Fruit fly (Drosophila melanogaster) whole organism, embryonic: ENCODE data around the gene Dhc62B.
A peak's percentile ranks its signal among the peaks of the same experiment; 100 is the strongest.

Experiments
- B-H1 ChIP-seq: fragments of 200-800 bp; sonication (Bioruptor generic); IDR thresholded peaks from 3 replicates; pipeline ENCODE4 v1.3.6; 2022; ENCODE audit warnings: missing biosample characterization, missing genetic modification characterization
- CG10274 ChIP-seq: fragments of 200-800 bp; sonication (Bioruptor generic); optimal IDR thresholded peaks from 3 replicates; lab custom pipeline; 2017; ENCODE audit warnings: missing biosample characterization, mild to moderate bottlenecking, missing genetic modification characterization
- CG12071 ChIP-seq: fragments of 200-800 bp; sonication (Bioruptor generic); optimal IDR thresholded peaks from 3 replicates; lab custom pipeline; 2018; ENCODE audit warnings: missing biosample characterization, mild to moderate bottlenecking, missing genetic modification characterization
- CG1233 ChIP-seq: fragments of 200-800 bp; sonication (Bioruptor generic); optimal IDR thresholded peaks from 4 replicates; lab custom pipeline; 2018; ENCODE audit warnings: missing biosample characterization, mild to moderate bottlenecking, missing genetic modification characterization
- CG12769 ChIP-seq: fragments of 200-800 bp; sonication (Bioruptor generic); optimal IDR thresholded peaks from 2 replicates; lab custom pipeline; 2019; ENCODE audit warnings: missing biosample characterization, mild to moderate bottlenecking, missing genetic modification characterization, moderate library complexity
- CG12942 ChIP-seq: fragments of 200-800 bp; sonication (Bioruptor generic); optimal IDR thresholded peaks from 3 replicates; lab custom pipeline; 2016; ENCODE audit warnings: missing biosample characterization, missing genetic modification characterization
- CG13296 ChIP-seq: fragments of 200-800 bp; sonication (Bioruptor generic); optimal IDR thresholded peaks from 3 replicates; lab custom pipeline; 2018; ENCODE audit warnings: missing biosample characterization, mild to moderate bottlenecking, missing genetic modification characterization
- CG14014 ChIP-seq: fragments of 200-800 bp; sonication (Bioruptor generic); IDR thresholded peaks from 2 replicates; pipeline ENCODE4 v1.3.6; 2022; ENCODE audit warnings: missing biosample characterization, missing genetic modification characterization
- CG17359 ChIP-seq: fragments of 200-800 bp; sonication (Bioruptor generic); optimal IDR thresholded peaks from 3 replicates; lab custom pipeline; 2018; ENCODE audit warnings: missing biosample characterization, mild to moderate bottlenecking, missing genetic modification characterization, moderate library complexity
- CG17612 ChIP-seq: fragments of 200-800 bp; sonication (Bioruptor generic); IDR thresholded peaks from 2 replicates; pipeline ENCODE4 v1.3.6; 2022; ENCODE audit warnings: missing biosample characterization, missing genetic modification characterization
- CG18011 ChIP-seq: fragments of 200-800 bp; sonication (Bioruptor generic); optimal IDR thresholded peaks from 2 replicates; lab custom pipeline; 2017; ENCODE audit warnings: missing biosample characterization, missing genetic modification characterization, mild to moderate bottlenecking, moderate library complexity, missing genotype
- CG2875 ChIP-seq: fragments of 200-800 bp; sonication (Bioruptor generic); optimal IDR thresholded peaks from 2 replicates; lab custom pipeline; 2017; ENCODE audit warnings: missing biosample characterization, mild to moderate bottlenecking, missing genetic modification characterization, missing genetic modification reagents
- CG31388 ChIP-seq: fragments of 200-800 bp; sonication (Bioruptor generic); optimal IDR thresholded peaks from 2 replicates; lab custom pipeline; 2016; ENCODE audit warnings: missing biosample characterization, missing genetic modification characterization
- CG31441 ChIP-seq: fragments of 200-800 bp; sonication (Bioruptor generic); IDR thresholded peaks from 2 replicates; pipeline ENCODE4 v1.3.6; 2022; ENCODE audit warnings: missing biosample characterization, missing genetic modification characterization
- CG5245 ChIP-seq: fragments of 200-800 bp; sonication (Bioruptor generic); optimal IDR thresholded peaks from 3 replicates; lab custom pipeline; 2016; ENCODE audit warnings: missing biosample characterization, missing genetic modification characterization
- CG6175 ChIP-seq: fragments of 200-800 bp; sonication (Bioruptor generic); IDR thresholded peaks from 3 replicates; pipeline ENCODE4 v1.3.6; 2022; ENCODE audit warnings: missing biosample characterization, missing genetic modification characterization
- CG6689 ChIP-seq: fragments of 200-800 bp; sonication (Bioruptor generic); IDR thresholded peaks from 2 replicates; pipeline ENCODE4 v1.3.6; 2022; ENCODE audit warnings: missing biosample characterization, missing genetic modification characterization
- CG6854 ChIP-seq: fragments of 200-800 bp; sonication (Bioruptor generic); optimal IDR thresholded peaks from 3 replicates; lab custom pipeline; 2017; ENCODE audit warnings: missing biosample characterization, mild to moderate bottlenecking, missing genetic modification characterization
- CG8290 ChIP-seq, 3 experiments: fragments of 200-800 bp; sonication (Bioruptor generic); optimal IDR thresholded peaks; 2 replicates each; lab custom pipeline; 2016 to 2019; ENCODE audit warnings: missing biosample characterization in 3 of 3, missing genetic modification characterization in 3 of 3, mild to moderate bottlenecking in 2 of 3, moderate library complexity in 1 of 3
- CG8359 ChIP-seq: fragments of 200-800 bp; sonication (Bioruptor generic); optimal IDR thresholded peaks from 2 replicates; lab custom pipeline; 2017; ENCODE audit warnings: missing biosample characterization, mild to moderate bottlenecking, missing genetic modification characterization, borderline replicate concordance
- Eip74EF ChIP-seq, 2 experiments: fragments of 200-800 bp in 1 of 2; fragments of >200 bp in 1 of 2; sonication (Bioruptor generic) in 1 of 2; optimal IDR thresholded peaks; 2 replicates each; lab custom pipeline; 2017 to 2019; ENCODE audit warnings: missing biosample characterization in 2 of 2, missing genetic modification characterization in 2 of 2, mild to moderate bottlenecking in 1 of 2, moderate library complexity in 1 of 2
- HmgD ChIP-seq: fragments of 200-800 bp; sonication (Bioruptor generic); optimal IDR thresholded peaks from 3 replicates; lab custom pipeline; 2016; ENCODE audit warnings: missing biosample characterization, missing genetic modification characterization
- Hr3 ChIP-seq: fragments of 200-800 bp; sonication (Bioruptor generic); optimal IDR thresholded peaks from 3 replicates; lab custom pipeline; 2016; ENCODE audit warnings: missing biosample characterization, missing genetic modification characterization
- Mes4 ChIP-seq: fragments of 200-800 bp; sonication (Bioruptor generic); optimal IDR thresholded peaks from 2 replicates; lab custom pipeline; 2016; ENCODE audit warnings: missing biosample characterization, missing genetic modification characterization
- Rfx ChIP-seq: fragments of 200-800 bp; sonication (Bioruptor generic); IDR thresholded peaks from 2 replicates; pipeline ENCODE4 v1.3.6; 2022; ENCODE audit warnings: missing biosample characterization, missing genetic modification characterization
- Scr ChIP-seq: fragments of 200-800 bp; sonication (Bioruptor generic); IDR thresholded peaks from 2 replicates; pipeline ENCODE4 v1.3.6; 2022; ENCODE audit warnings: missing biosample characterization, missing genetic modification characterization; ENCODE audit not compliant: partially characterized antibody
- Six4 ChIP-seq: fragments of 200-800 bp; sonication (Bioruptor generic); optimal IDR thresholded peaks from 2 replicates; lab custom pipeline; 2016; ENCODE audit warnings: missing biosample characterization, missing genetic modification characterization
- Sry-β ChIP-seq: fragments of 200-800 bp; sonication (Bioruptor generic); optimal IDR thresholded peaks from 2 replicates; lab custom pipeline; 2018; ENCODE audit warnings: missing biosample characterization, mild to moderate bottlenecking, missing genetic modification characterization, moderate library complexity
- TFAM ChIP-seq: fragments of 200-800 bp; sonication (Bioruptor generic); optimal IDR thresholded peaks from 2 replicates; lab custom pipeline; 2017; ENCODE audit warnings: missing biosample characterization, missing genetic modification characterization, inconsistent platforms
- Xbp1 ChIP-seq: fragments of 200-800 bp; sonication (Bioruptor generic); optimal IDR thresholded peaks from 3 replicates; lab custom pipeline; 2016; ENCODE audit warnings: missing biosample characterization, mild to moderate bottlenecking, missing genetic modification characterization
- bbx ChIP-seq: fragments of 200-800 bp; sonication (Bioruptor generic); IDR thresholded peaks from 2 replicates; pipeline ENCODE4 v1.3.6; 2022; ENCODE audit warnings: missing biosample characterization, missing genetic modification characterization; ENCODE audit not compliant: partially characterized antibody
- cad ChIP-seq: fragments of >200 bp; optimal IDR thresholded peaks from 2 replicates; lab custom pipeline; 2017; ENCODE audit warnings: missing biosample characterization, missing genetic modification characterization
- crc ChIP-seq: fragments of 200-800 bp; sonication (Bioruptor generic); optimal IDR thresholded peaks from 2 replicates; lab custom pipeline; 2016; ENCODE audit warnings: missing biosample characterization, missing genetic modification characterization
- dan ChIP-seq: fragments of 200-800 bp; sonication (Bioruptor generic); IDR thresholded peaks from 2 replicates; pipeline ENCODE4 v1.3.6; 2022; ENCODE audit warnings: missing biosample characterization, missing genetic modification characterization
- dysf ChIP-seq: fragments of 200-800 bp; sonication (Bioruptor generic); IDR thresholded peaks from 3 replicates; pipeline ENCODE4 v1.3.6; 2022; ENCODE audit warnings: missing biosample characterization, missing genetic modification characterization
- fu2 ChIP-seq: fragments of 200-800 bp; sonication (Bioruptor generic); optimal IDR thresholded peaks from 2 replicates; lab custom pipeline; 2016; ENCODE audit warnings: missing biosample characterization, missing genetic modification characterization
- hkb ChIP-seq, 2 experiments: fragments of 200-800 bp in 1 of 2; fragments of >200 bp in 1 of 2; sonication (Bioruptor generic) in 1 of 2; IDR thresholded peaks in 1 of 2; optimal IDR thresholded peaks in 1 of 2; 2 replicates each; pipeline versions ENCODE4 v1.3.6 to Lab custom; 2017 to 2022; ENCODE audit warnings: missing biosample characterization in 1 of 2, missing genetic modification characterization in 1 of 2
- klu ChIP-seq: fragments of 200-800 bp; sonication (Bioruptor generic); IDR thresholded peaks from 2 replicates; pipeline ENCODE4 v1.3.6; 2022; ENCODE audit warnings: missing biosample characterization, missing genetic modification characterization
- lbe ChIP-seq: fragments of 200-800 bp; sonication (Bioruptor generic); optimal IDR thresholded peaks from 2 replicates; lab custom pipeline; 2016; ENCODE audit warnings: missing biosample characterization, mild to moderate bottlenecking, missing genetic modification characterization
- maf-S ChIP-seq: fragments of 200-800 bp; sonication (Bioruptor generic); optimal IDR thresholded peaks from 2 replicates; lab custom pipeline; 2016; ENCODE audit warnings: missing biosample characterization, missing genetic modification characterization
- nerfin-2 ChIP-seq: fragments of 200-800 bp; sonication (Bioruptor generic); IDR thresholded peaks from 2 replicates; pipeline ENCODE4 v1.3.6; 2022; ENCODE audit warnings: missing biosample characterization, missing genetic modification characterization; ENCODE audit not compliant: partially characterized antibody
- otp ChIP-seq: fragments of 200-800 bp; sonication (Bioruptor generic); IDR thresholded peaks from 3 replicates; pipeline ENCODE4, ENCODE4 v1.3.6; 2022; ENCODE audit warnings: missing biosample characterization, missing genetic modification characterization
- pfk ChIP-seq: fragments of 200-800 bp; sonication (Bioruptor generic); optimal IDR thresholded peaks from 2 replicates; lab custom pipeline; 2018; ENCODE audit warnings: missing biosample characterization, mild to moderate bottlenecking, missing genetic modification characterization, moderate library complexity
- salm ChIP-seq: fragments of 200-800 bp; sonication (Bioruptor generic); optimal IDR thresholded peaks from 2 replicates; lab custom pipeline; 2018; ENCODE audit warnings: missing biosample characterization, mild to moderate bottlenecking, missing genetic modification characterization
- stc ChIP-seq: fragments of 200-800 bp; sonication (Bioruptor generic); IDR thresholded peaks from 2 replicates; pipeline ENCODE4 v1.3.6; 2022; ENCODE audit warnings: missing biosample characterization, missing genetic modification characterization
- trh ChIP-seq: fragments of 200-800 bp; sonication (Bioruptor generic); optimal IDR thresholded peaks from 2 replicates; lab custom pipeline; 2016; ENCODE audit warnings: missing biosample characterization, missing genetic modification characterization
- unc-4 ChIP-seq: fragments of 200-800 bp; sonication (Bioruptor generic); IDR thresholded peaks from 2 replicates; pipeline ENCODE4 v1.3.6; 2022; ENCODE audit warnings: missing biosample characterization, missing genetic modification characterization; ENCODE audit not compliant: partially characterized antibody
- vfl ChIP-seq: fragments of 200-800 bp; sonication (Bioruptor generic); optimal IDR thresholded peaks from 2 replicates; lab custom pipeline; 2016; ENCODE audit warnings: missing biosample characterization, missing genetic modification characterization

Dhc62B gene

dm6 chr3L:1738375-1739328 is 32.9 kb downstream of the Dhc62B start, which contains the start of gene Gk2 (continued):
- TF ChIP-seq TFAM (GFP tag; lab: Kevin White, UChicago) (no peak), B-H1 (GFP tag; lab: Robert Waterston, UW) (no peak), CG8290 (GFP tag; optimal IDR thresholded peaks at IDR 0.05; lab: Kevin White, UChicago) (no peak), CG8290 (tag; optimal IDR thresholded peaks at IDR 0.05; lab: Kevin White, UChicago) (peak in 1 of 2 experiments; percentile 11), CG8359 (no peak), vfl (no peak), stc (no peak), otp (no peak), Sry-β (GFP tag; lab: Kevin White, UChicago) (no peak), CG6175 (GFP tag; lab: Robert Waterston, UW) (no peak), CG31441 (GFP tag; lab: Robert Waterston, UW) (no peak), dysf (GFP tag; lab: Robert Waterston, UW) (no peak), CG12769 (tag; lab: Kevin White, UChicago) (no peak), fu2 (GFP tag; lab: Kevin White, UChicago) (no peak), Hr3 (GFP tag; lab: Kevin White, UChicago) (no peak), klu (GFP tag; lab: Robert Waterston, UW) (no peak), CG5245 (GFP tag; lab: Kevin White, UChicago) (no peak), Mes4 (GFP tag; lab: Kevin White, UChicago) (no peak), CG31388 (no peak), CG12071 (GFP tag; lab: Kevin White, UChicago) (no peak), dan (GFP tag; lab: Robert Waterston, UW) (no peak), unc-4 (GFP tag; lab: Robert Waterston, UW) (peak; percentile 49; the same call in 1 of the 2 replicates), Scr (GFP tag; lab: Robert Waterston, UW) (peak; percentile 48), pfk (no peak), Eip74EF (GFP tag; optimal IDR thresholded peaks at IDR 0.05; lab: Kevin White, UChicago) (no peak), CG17359 (no peak), hkb (optimal IDR thresholded peaks at IDR 0.05; lab: Kevin White, UChicago) (no peak), hkb (GFP tag; IDR thresholded peaks at IDR 0.05; lab: Robert Waterston, UW) (no peak), CG14014 (GFP tag; lab: Robert Waterston, UW) (no peak), CG17612 (no peak), bbx (GFP tag; lab: Robert Waterston, UW) (peak; percentile 45), trh (GFP tag; lab: Kevin White, UChicago) (no peak), CG2875 (GFP tag; lab: Kevin White, UChicago) (no peak), CG13296 (GFP tag; lab: Kevin White, UChicago) (no peak), nerfin-2 (peak; percentile 38; the same call in 1 of the 2 replicates), CG1233 (GFP tag; lab: Kevin White, UChicago) (no peak), HmgD (GFP tag; lab: Kevin White, UChicago) (no peak), CG6854 (GFP tag; lab: Kevin White, UChicago) (no peak), crc (GFP tag; lab: Kevin White, UChicago) (no peak), Rfx (GFP tag; lab: Robert Waterston, UW) (peak; percentile 32; the same call in 1 of the 2 replicates), CG10274 (no peak), Xbp1 (GFP tag; lab: Kevin White, UChicago) (no peak), Six4 (GFP tag; lab: Kevin White, UChicago) (no peak), CG6689 (GFP tag; lab: Robert Waterston, UW) (no peak), cad (no peak), salm (tag; lab: Kevin White, UChicago) (no peak), lbe (GFP tag; lab: Kevin White, UChicago) (no peak), CG18011 (GFP tag; lab: Kevin White, UChicago) (no peak), CG12942 (no peak), maf-S (GFP tag; lab: Kevin White, UChicago) (no peak)
